Fruit fly (Drosophila melanogaster) whole organism, embryonic: ENCODE data around the gene CG6330.
A peak's percentile ranks its signal among the peaks of the same experiment; 100 is the strongest.

Source experiments
- Asciz ChIP-seq: fragments of 200-800 bp; sonication (Bioruptor generic); optimal IDR thresholded peaks from 2 replicates; lab custom pipeline; 2017; ENCODE audit warnings: missing biosample characterization, mild to moderate bottlenecking, missing genetic modification characterization, missing genetic modification reagents
- Blimp-1 ChIP-seq: fragments of 200-800 bp; sonication (Bioruptor generic); optimal IDR thresholded peaks from 3 replicates; lab custom pipeline; 2018; ENCODE audit warnings: missing biosample characterization, missing genetic modification characterization, mild to moderate bottlenecking, moderate library complexity, missing genetic modification reagents
- CG10366 ChIP-seq: fragments of 200-800 bp; sonication (Bioruptor generic); IDR thresholded peaks from 2 replicates; pipeline ENCODE4 v1.3.6; 2022; ENCODE audit warnings: missing biosample characterization, missing genetic modification characterization
- CG11695 ChIP-seq: fragments of 200-800 bp; sonication (Bioruptor generic); IDR thresholded peaks from 3 replicates; pipeline ENCODE4 v1.3.6; 2022; ENCODE audit warnings: missing biosample characterization, missing genetic modification characterization
- CG13123 ChIP-seq: fragments of 200-800 bp; sonication (Bioruptor generic); optimal IDR thresholded peaks from 2 replicates; lab custom pipeline; 2016; ENCODE audit warnings: missing biosample characterization, missing genetic modification characterization
- CG13296 ChIP-seq: fragments of 200-800 bp; sonication (Bioruptor generic); optimal IDR thresholded peaks from 3 replicates; lab custom pipeline; 2018; ENCODE audit warnings: missing biosample characterization, mild to moderate bottlenecking, missing genetic modification characterization
- CG14050 ChIP-seq: fragments of 200-800 bp; sonication (Bioruptor generic); IDR thresholded peaks from 3 replicates; pipeline ENCODE4 v1.3.6; 2022; ENCODE audit warnings: missing biosample characterization, missing genetic modification characterization
- CG14667 ChIP-seq: fragments of 200-800 bp; sonication (Bioruptor generic); IDR thresholded peaks from 2 replicates; pipeline ENCODE4 v1.3.6; 2022; ENCODE audit warnings: missing biosample characterization, missing genetic modification characterization
- CG17802 ChIP-seq: fragments of 200-800 bp; sonication (Bioruptor generic); optimal IDR thresholded peaks from 2 replicates; lab custom pipeline; 2018; ENCODE audit warnings: missing biosample characterization, mild to moderate bottlenecking, missing genetic modification characterization, moderate library complexity
- CG18476 ChIP-seq: fragments of 200-800 bp; sonication (Bioruptor generic); optimal IDR thresholded peaks from 2 replicates; lab custom pipeline; 2016; ENCODE audit warnings: missing biosample characterization, mild to moderate bottlenecking, missing genetic modification characterization
- CG2678 ChIP-seq: fragments of 200-800 bp; sonication (Bioruptor generic); optimal IDR thresholded peaks from 3 replicates; lab custom pipeline; 2019; ENCODE audit warnings: missing biosample characterization, mild to moderate bottlenecking, missing genetic modification characterization, moderate library complexity
- CG31441 ChIP-seq: fragments of 200-800 bp; sonication (Bioruptor generic); IDR thresholded peaks from 2 replicates; pipeline ENCODE4 v1.3.6; 2022; ENCODE audit warnings: missing biosample characterization, missing genetic modification characterization
- CG6254 ChIP-seq: fragments of 200-800 bp; sonication (Bioruptor generic); optimal IDR thresholded peaks from 3 replicates; lab custom pipeline; 2017; ENCODE audit warnings: mild to moderate bottlenecking, missing biosample characterization, missing genetic modification reagents, missing genetic modification characterization
- CG7839 ChIP-seq: fragments of 200-800 bp; sonication (Bioruptor generic); optimal IDR thresholded peaks from 3 replicates; lab custom pipeline; 2018; ENCODE audit warnings: missing biosample characterization, mild to moderate bottlenecking, missing genetic modification characterization, moderate library complexity
- CG9437 ChIP-seq: fragments of 200-800 bp; sonication (Bioruptor generic); optimal IDR thresholded peaks from 2 replicates; lab custom pipeline; 2018; ENCODE audit warnings: missing biosample characterization, mild to moderate bottlenecking, missing genetic modification characterization
- D19B ChIP-seq: fragments of 200-800 bp; sonication (Bioruptor generic); optimal IDR thresholded peaks from 2 replicates; lab custom pipeline; 2017; ENCODE audit warnings: missing biosample characterization, mild to moderate bottlenecking, missing genetic modification characterization
- Dip2 ChIP-seq: fragments of 200-800 bp; sonication (Bioruptor generic); IDR thresholded peaks from 2 replicates; pipeline ENCODE4 v1.3.6; 2022; ENCODE audit warnings: missing biosample characterization, missing genetic modification characterization
- Dip3 ChIP-seq: fragments of 200-800 bp; sonication (Bioruptor generic); optimal IDR thresholded peaks from 3 replicates; lab custom pipeline; 2016; ENCODE audit warnings: missing biosample characterization, missing genetic modification characterization
- E2f1 ChIP-seq: fragments of 200-800 bp; sonication (Bioruptor generic); IDR thresholded peaks from 2 replicates; pipeline ENCODE4 v1.3.6; 2022; ENCODE audit warnings: missing biosample characterization, missing genetic modification characterization
- Eip74EF ChIP-seq, 2 experiments: fragments of 200-800 bp in 1 of 2; fragments of >200 bp in 1 of 2; sonication (Bioruptor generic) in 1 of 2; optimal IDR thresholded peaks; 2 replicates each; lab custom pipeline; 2017 to 2019; ENCODE audit warnings: missing biosample characterization in 2 of 2, missing genetic modification characterization in 2 of 2, mild to moderate bottlenecking in 1 of 2, moderate library complexity in 1 of 2
- Fer3 ChIP-seq: fragments of 200-800 bp; sonication (Bioruptor generic); optimal IDR thresholded peaks from 2 replicates; lab custom pipeline; 2018; ENCODE audit warnings: missing biosample characterization, mild to moderate bottlenecking, missing genetic modification characterization, moderate library complexity
- HLH3B ChIP-seq: fragments of 200-800 bp; sonication (Bioruptor generic); IDR thresholded peaks from 2 replicates; pipeline ENCODE4 v1.3.6; 2022; ENCODE audit warnings: missing biosample characterization, missing genetic modification characterization
- Hr51 ChIP-seq, 2 experiments: fragments of 200-800 bp; sonication (Bioruptor generic); optimal IDR thresholded peaks; 2 replicates in 1 of 2; 3 replicates in 1 of 2; lab custom pipeline; 2016 to 2018; ENCODE audit warnings: missing biosample characterization in 2 of 2, missing genetic modification characterization in 2 of 2, mild to moderate bottlenecking in 1 of 2, moderate library complexity in 1 of 2
- Max ChIP-seq: fragments of 200-800 bp; sonication (Bioruptor generic); optimal IDR thresholded peaks from 2 replicates; lab custom pipeline; 2016; ENCODE audit warnings: missing biosample characterization, mild to moderate bottlenecking, missing genetic modification characterization
- Meics ChIP-seq: fragments of 200-800 bp; sonication (Bioruptor generic); optimal IDR thresholded peaks from 2 replicates; lab custom pipeline; 2017; ENCODE audit warnings: missing biosample characterization, mild to moderate bottlenecking, missing genetic modification characterization
- Nf-YC ChIP-seq: fragments of 200-800 bp; optimal IDR thresholded peaks from 3 replicates; lab custom pipeline; 2019; ENCODE audit warnings: missing biosample characterization, mild to moderate bottlenecking, missing genetic modification characterization, moderate library complexity
- NfI ChIP-seq: fragments of 200-800 bp; sonication (Bioruptor generic); optimal IDR thresholded peaks from 3 replicates; lab custom pipeline; 2018; ENCODE audit warnings: missing biosample characterization, mild to moderate bottlenecking, missing genetic modification characterization, moderate library complexity
- Ptx1 ChIP-seq: fragments of 200-800 bp; sonication (Bioruptor generic); IDR thresholded peaks from 2 replicates; pipeline ENCODE4 v1.3.6; 2022; ENCODE audit warnings: missing biosample characterization, missing genetic modification characterization
- Sox100B ChIP-seq: fragments of 200-800 bp; sonication (Bioruptor generic); optimal IDR thresholded peaks from 3 replicates; lab custom pipeline; 2018; ENCODE audit warnings: missing biosample characterization, mild to moderate bottlenecking, missing genetic modification characterization
- Xbp1 ChIP-seq: fragments of 200-800 bp; sonication (Bioruptor generic); optimal IDR thresholded peaks from 3 replicates; lab custom pipeline; 2016; ENCODE audit warnings: missing biosample characterization, mild to moderate bottlenecking, missing genetic modification characterization
- abd-A ChIP-seq: fragments of 200-800 bp; sonication (Bioruptor generic); optimal IDR thresholded peaks from 3 replicates; lab custom pipeline; 2019; ENCODE audit warnings: missing biosample characterization, mild to moderate bottlenecking, missing genetic modification characterization, moderate library complexity
- al ChIP-seq: fragments of 200-800 bp; sonication (Bioruptor generic); IDR thresholded peaks from 2 replicates; pipeline ENCODE4 v1.3.6; 2022; ENCODE audit warnings: missing biosample characterization, missing genetic modification characterization
- cas ChIP-seq: fragments of 200-800 bp; sonication (Bioruptor generic); IDR thresholded peaks from 2 replicates; pipeline ENCODE4 v1.3.6; 2022; ENCODE audit warnings: missing biosample characterization, missing genetic modification characterization
- ci ChIP-seq: fragments of 200-800 bp; sonication (Bioruptor generic); IDR thresholded peaks from 3 replicates; pipeline ENCODE4 v1.3.6; 2022; ENCODE audit warnings: missing biosample characterization, missing genetic modification characterization
- corto ChIP-seq: fragments of 200-800 bp; sonication (Bioruptor generic); optimal IDR thresholded peaks from 2 replicates; lab custom pipeline; 2016; ENCODE audit warnings: missing biosample characterization, mild to moderate bottlenecking, missing genetic modification characterization, moderate library complexity
- dysf ChIP-seq: fragments of 200-800 bp; sonication (Bioruptor generic); IDR thresholded peaks from 3 replicates; pipeline ENCODE4 v1.3.6; 2022; ENCODE audit warnings: missing biosample characterization, missing genetic modification characterization
- ftz-f1 ChIP-seq: fragments of 200-800 bp; sonication (Bioruptor generic); optimal IDR thresholded peaks from 2 replicates; lab custom pipeline; 2016; ENCODE audit warnings: missing biosample characterization, missing genetic modification characterization
- ind ChIP-seq: fragments of 200-800 bp; sonication (Bioruptor generic); optimal IDR thresholded peaks from 3 replicates; lab custom pipeline; 2016; ENCODE audit warnings: missing biosample characterization, missing genetic modification characterization
- lilli ChIP-seq: fragments of 200-800 bp; sonication (Bioruptor generic); optimal IDR thresholded peaks from 3 replicates; lab custom pipeline; 2016; ENCODE audit warnings: missing biosample characterization, missing genetic modification characterization
- mam ChIP-seq: fragments of 200-800 bp; sonication (Bioruptor generic); optimal IDR thresholded peaks from 3 replicates; lab custom pipeline; 2016; ENCODE audit warnings: missing biosample characterization, missing genetic modification characterization
- mirr ChIP-seq: fragments of 200-800 bp; sonication (Bioruptor generic); optimal IDR thresholded peaks from 3 replicates; lab custom pipeline; 2018; ENCODE audit warnings: missing biosample characterization, mild to moderate bottlenecking, missing genetic modification characterization
- nau ChIP-seq: fragments of 200-800 bp; sonication (Bioruptor generic); optimal IDR thresholded peaks from 3 replicates; lab custom pipeline; 2017; ENCODE audit warnings: missing biosample characterization, mild to moderate bottlenecking, missing genetic modification characterization, missing genetic modification reagents
- odd ChIP-seq: fragments of 200-800 bp; sonication (Bioruptor generic); optimal IDR thresholded peaks from 2 replicates; lab custom pipeline; 2017; ENCODE audit warnings: missing biosample characterization, mild to moderate bottlenecking, missing genetic modification characterization
- pum ChIP-seq: fragments of 200-800 bp; sonication (Bioruptor generic); optimal IDR thresholded peaks from 2 replicates; lab custom pipeline; 2016; ENCODE audit warnings: missing biosample characterization, missing genetic modification characterization
- row ChIP-seq: fragments of 200-800 bp; sonication (Bioruptor generic); IDR thresholded peaks from 3 replicates; pipeline ENCODE4 v1.3.6; 2022; ENCODE audit warnings: missing biosample characterization, missing genetic modification characterization
- sens ChIP-seq: fragments of 200-800 bp; sonication (Bioruptor generic); peaks from one replicate; lab custom pipeline; 2016; ENCODE audit warnings: missing biosample characterization, missing genetic modification characterization
- tgo ChIP-seq: fragments of 200-800 bp; sonication (Bioruptor generic); IDR thresholded peaks from 3 replicates; pipeline ENCODE4 v1.3.6; 2022; ENCODE audit warnings: missing biosample characterization, missing genetic modification characterization
- toy ChIP-seq: fragments of 200-800 bp; sonication (Bioruptor generic); IDR thresholded peaks from 2 replicates; pipeline ENCODE4 v1.3.6; 2022; ENCODE audit warnings: missing biosample characterization, missing genetic modification characterization
- ttk ChIP-seq: fragments of 200-800 bp; sonication (Bioruptor generic); IDR thresholded peaks from 2 replicates; pipeline ENCODE4 v2.1.2; 2022; ENCODE audit warnings: missing biosample characterization, missing genetic modification characterization

Gene CG6330

DNA sequence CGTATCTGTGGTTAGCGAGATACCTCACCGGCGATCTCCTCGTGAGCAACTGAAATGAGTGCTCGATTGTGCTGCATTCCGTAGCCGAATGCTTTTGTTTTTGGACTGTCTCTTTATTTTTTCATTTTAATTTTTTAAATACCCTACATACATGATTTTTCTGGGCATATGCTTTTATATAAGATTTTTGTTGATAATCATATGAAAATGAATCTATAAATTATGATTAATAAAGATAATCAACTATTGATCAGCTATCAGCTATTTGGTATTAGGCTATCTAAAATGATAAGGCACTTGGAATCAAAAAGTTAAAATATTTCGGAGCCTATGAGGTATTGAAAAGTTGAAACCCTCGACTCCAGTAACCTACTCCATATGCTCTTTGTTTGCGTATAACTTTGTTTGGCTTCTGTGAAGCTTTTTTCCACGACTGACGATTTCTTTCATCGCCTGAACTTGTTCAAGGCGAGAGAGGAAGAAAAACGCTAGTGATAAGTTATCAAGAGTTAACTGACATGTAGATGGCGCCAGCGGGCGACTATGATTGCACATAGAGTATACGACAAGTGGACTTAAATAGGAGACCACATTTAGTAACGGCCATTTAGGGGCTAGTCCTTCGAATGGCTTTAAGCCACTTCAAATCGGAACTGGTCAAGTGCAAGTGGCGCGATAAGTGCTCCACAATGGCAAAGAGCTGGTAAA, 31.7 kb upstream of the CG6330 start, which contains the start of gene CG31076:
Gene CG31076 (minus strand): TSS at position 51 of the 708 bp plus-strand sequence.
- TF ChIP-seq row (GFP tag; lab: Robert Waterston, UW) (peak; percentile 82; the same call in 2 of the 3 replicates), Hr51 (GFP tag; optimal IDR thresholded peaks at IDR 0.05; lab: Kevin White, UChicago) (peak in 1 of 2 experiments; percentile 63), lilli (GFP tag; lab: Kevin White, UChicago) (peak; percentile 11), CG2678 (peak; percentile 70), ftz-f1 (GFP tag; lab: Kevin White, UChicago) (peak; percentile 89), D19B (peak; percentile 92), mam (GFP tag; lab: Kevin White, UChicago) (peak; percentile 9), Dip2 (peak; percentile 88), nau (GFP tag; lab: Kevin White, UChicago) (peak; percentile 43), Blimp-1 (GFP tag; lab: Kevin White, UChicago) (peak; percentile 35), Meics (GFP tag; lab: Kevin White, UChicago) (peak; percentile 18), Max (GFP tag; lab: Kevin White, UChicago) (peak; percentile 30), al (GFP tag; lab: Robert Waterston, UW) (no peak), ci (0 out of 3 replicates have a peak, but pooled peaks have one; percentile 30), Fer3 (tag; lab: Kevin White, UChicago) (peak; percentile 14), CG14667 (GFP tag; lab: Robert Waterston, UW) (peak; percentile 19; the same call in 1 of the 2 replicates), odd (GFP tag; lab: Kevin White, UChicago) (peak; percentile 22), Nf-YC (tag; lab: Kevin White, UChicago) (peak; percentile 31), HLH3B (peak; percentile 42), CG17802 (tag; lab: Kevin White, UChicago) (no peak), pum (no peak), CG7839 (tag; lab: Kevin White, UChicago) (peak; percentile 51), cas (0 out of 2 replicates have a peak, but pooled peaks have one; percentile 19), Ptx1 (GFP tag; lab: Robert Waterston, UW) (peak; percentile 49), corto (GFP tag; lab: Kevin White, UChicago) (peak; percentile 39), toy (no peak), tgo (GFP tag; lab: Robert Waterston, UW) (peak; percentile 46; the same call in 2 of the 3 replicates), CG6254 (GFP tag; lab: Kevin White, UChicago) (no peak), Dip3 (GFP tag; lab: Kevin White, UChicago) (no peak), ind (peak; percentile 20), sens (GFP tag; lab: Kevin White, UChicago) (peak; percentile 90), dysf (GFP tag; lab: Robert Waterston, UW) (peak; percentile 43; the same call in 1 of the 3 replicates), CG14050 (GFP tag; lab: Robert Waterston, UW) (0 out of 3 replicates have a peak, but pooled peaks have one; percentile 15), CG10366 (no peak), abd-A (tag; lab: Kevin White, UChicago) (no peak), CG9437 (GFP tag; lab: Kevin White, UChicago) (peak; percentile 14), Sox100B (GFP tag; lab: Kevin White, UChicago) (peak; percentile 59), CG11695 (GFP tag; lab: Robert Waterston, UW) (0 out of 3 replicates have a peak, but pooled peaks have one; percentile 35), CG18476 (peak; percentile 10), CG13296 (GFP tag; lab: Kevin White, UChicago) (peak; percentile 42), Asciz (GFP tag; lab: Kevin White, UChicago) (peak; percentile 14), CG13123 (GFP tag; lab: Kevin White, UChicago) (no peak), mirr (GFP tag; lab: Kevin White, UChicago) (no peak), ttk (0 out of 2 replicates have a peak, but pooled peaks have one; percentile 7), E2f1 (GFP tag; lab: Robert Waterston, UW) (peak; percentile 32; the same call in 1 of the 2 replicates), NfI (GFP tag; lab: Kevin White, UChicago) (no peak), CG31441 (GFP tag; lab: Robert Waterston, UW) (peak; percentile 48; the same call in 1 of the 2 replicates), Xbp1 (GFP tag; lab: Kevin White, UChicago) (peak; percentile 11), Eip74EF (GFP tag; optimal IDR thresholded peaks at IDR 0.05; lab: Kevin White, UChicago) (peak in 1 of 2 experiments; percentile 12)
